Worm (Caenorhabditis elegans) whole organism, L4 larva: ENCODE measurements around the gene slcr-46.3.

Experiments
- F26F4.8 ChIP-seq: fragments of 200-800 bp; sonication (Bioruptor generic); conservative IDR thresholded peaks from 2 replicates; pipeline ENCODE4 v1.3.6; 2022; ENCODE audit warnings: missing genetic modification characterization, missing compliant biosample characterization
- F37D6.2 ChIP-seq: sonication (generic microtip); optimal IDR thresholded peaks from 2 replicates; lab custom pipeline; 2016; ENCODE audit warnings: mild to moderate bottlenecking, missing genetic modification characterization, missing compliant biosample characterization
- T20F7.1 ChIP-seq: fragments of 200-800 bp; sonication (Bioruptor generic); optimal IDR thresholded peaks from 2 replicates; lab custom pipeline; 2018; ENCODE audit warnings: mild to moderate bottlenecking, missing genetic modification characterization, missing compliant biosample characterization
- aly-2 ChIP-seq: sonication (generic microtip); optimal IDR thresholded peaks from 2 replicates; lab custom pipeline; 2018; ENCODE audit warnings: missing biosample characterization, missing genetic modification characterization
- ama-1 ChIP-seq: fragments of 150-350 bp; optimal IDR thresholded peaks from 2 replicates; lab custom pipeline; 2014; ENCODE audit warnings: inconsistent platforms, mixed read lengths
- ceh-32 ChIP-seq: sonication (generic microtip); optimal IDR thresholded peaks from 2 replicates; lab custom pipeline; 2016; ENCODE audit warnings: mild to moderate bottlenecking, missing genetic modification characterization, missing compliant biosample characterization; ENCODE audit not compliant: poor library complexity
- ceh-44 ChIP-seq: fragments of 200-800 bp; sonication (Bioruptor generic); IDR thresholded peaks from 2 replicates; pipeline ENCODE4 v1.3.6; 2022; ENCODE audit warnings: missing genetic modification reagents, missing genetic modification characterization, missing compliant biosample characterization
- ceh-62 ChIP-seq: sonication (generic microtip); optimal IDR thresholded peaks from 2 replicates; lab custom pipeline; 2017; ENCODE audit warnings: missing biosample characterization, missing genetic modification characterization
- daf-16 ChIP-seq, 3 experiments: sonication (generic microtip); optimal IDR thresholded peaks; 2 replicates each; lab custom pipeline; 2016 to 2017; ENCODE audit warnings: missing genetic modification characterization in 3 of 3, missing genetic modification reagents in 3 of 3, mild to moderate bottlenecking in 2 of 3, missing compliant biosample characterization in 2 of 3, missing biosample characterization in 1 of 3, moderate library complexity in 1 of 3
- daf-8 ChIP-seq: fragments of 200-800 bp; sonication (Bioruptor generic); IDR thresholded peaks from 2 replicates; pipeline ENCODE4 v1.3.6; 2022; ENCODE audit warnings: missing genetic modification characterization, missing compliant biosample characterization
- dmd-6 ChIP-seq: fragments of 200-800 bp; sonication (Bioruptor generic); IDR thresholded peaks from 2 replicates; pipeline ENCODE4 v1.3.6; 2022; ENCODE audit warnings: missing genetic modification reagents, missing genetic modification characterization, missing compliant biosample characterization
- duxl-1 ChIP-seq: sonication (generic microtip); optimal IDR thresholded peaks from 2 replicates; lab custom pipeline; 2016; ENCODE audit warnings: mild to moderate bottlenecking, missing genetic modification characterization, moderate library complexity, missing compliant biosample characterization; ENCODE audit not compliant: poor library complexity
- dve-1 ChIP-seq: sonication (generic microtip); optimal IDR thresholded peaks from 2 replicates; lab custom pipeline; 2017; ENCODE audit warnings: antibody characterized with exemption, mild to moderate bottlenecking, missing genetic modification characterization, missing compliant biosample characterization; ENCODE audit not compliant: insufficient read depth
- hlh-11 ChIP-seq: fragments of 200-800 bp; sonication (Bioruptor generic); optimal IDR thresholded peaks from 2 replicates; lab custom pipeline; 2018; ENCODE audit warnings: mild to moderate bottlenecking, missing genetic modification characterization, missing compliant biosample characterization
- lir-3 ChIP-seq: sonication (generic microtip); optimal IDR thresholded peaks from 2 replicates; lab custom pipeline; 2016; ENCODE audit warnings: mild to moderate bottlenecking, missing genetic modification characterization, missing compliant biosample characterization
- madf-5 ChIP-seq, 2 experiments: fragments of 200-800 bp; sonication (Bioruptor generic); IDR thresholded peaks; 2 replicates each; pipeline ENCODE4 v1.3.6; 2022; ENCODE audit warnings: missing compliant biosample characterization in 2 of 2, missing genetic modification characterization in 2 of 2
- nhr-10 ChIP-seq: fragments of 150-350 bp; optimal IDR thresholded peaks from 2 replicates; lab custom pipeline; 2014; ENCODE audit warnings: missing biosample characterization, missing genetic modification characterization
- nhr-25 ChIP-seq: sonication (generic microtip); optimal IDR thresholded peaks from 2 replicates; lab custom pipeline; 2017; ENCODE audit warnings: missing genetic modification characterization, mild to moderate bottlenecking, missing compliant biosample characterization, antibody characterized with exemption, moderate library complexity, borderline replicate concordance; ENCODE audit not compliant: insufficient read depth
- nhr-28 ChIP-seq: fragments of 150-350 bp; optimal IDR thresholded peaks from 2 replicates; lab custom pipeline; 2014; ENCODE audit warnings: missing biosample characterization, missing genetic modification characterization
- nhr-6 ChIP-seq: fragments of 150-350 bp; optimal IDR thresholded peaks from 2 replicates; lab custom pipeline; 2014; ENCODE audit warnings: missing biosample characterization, missing genetic modification characterization
- php-3 ChIP-seq: fragments of 200-800 bp; sonication (Bioruptor generic); IDR thresholded peaks from 2 replicates; pipeline ENCODE4 v1.3.6; 2022; ENCODE audit warnings: missing genetic modification reagents, missing genetic modification characterization, missing compliant biosample characterization
- pqm-1 ChIP-seq: sonication (generic microtip); optimal IDR thresholded peaks from 2 replicates; lab custom pipeline; 2017; ENCODE audit warnings: missing biosample characterization, missing genetic modification characterization
- skn-1 ChIP-seq: fragments of 150-350 bp; optimal IDR thresholded peaks from 2 replicates; lab custom pipeline; 2014; ENCODE audit warnings: missing biosample characterization, missing genetic modification characterization
- tra-1 ChIP-seq: fragments of 200-800 bp; sonication (Bioruptor generic); IDR thresholded peaks from 2 replicates; pipeline ENCODE4 v1.3.6; 2022; ENCODE audit warnings: missing genetic modification reagents, missing genetic modification characterization, missing compliant biosample characterization
- zip-11 ChIP-seq: fragments of 200-800 bp; sonication (Bioruptor generic); IDR thresholded peaks from 2 replicates; pipeline ENCODE4 v1.3.6; 2022; ENCODE audit warnings: missing genetic modification characterization, missing compliant biosample characterization

Gene slcr-46.3

DNA sequence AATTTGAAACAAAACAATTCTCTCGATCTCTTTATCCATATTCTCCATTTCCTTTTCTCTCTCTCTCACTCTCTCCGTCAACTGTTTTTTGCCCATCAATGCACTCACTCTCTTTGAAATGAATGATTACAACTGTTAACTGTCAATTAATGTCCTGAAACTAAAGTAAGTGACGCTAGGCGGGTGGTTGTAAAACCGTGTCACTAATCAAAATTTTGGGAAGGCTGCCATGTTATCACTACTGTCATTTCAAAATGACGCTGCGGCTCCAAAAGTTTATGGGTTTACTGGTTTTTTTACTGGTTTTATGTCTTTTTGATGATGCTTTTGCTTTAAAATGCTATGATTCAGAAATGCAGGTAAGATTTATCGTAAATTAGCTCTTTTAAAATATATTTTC lies 44.7 kb downstream of the slcr-46.3 start, which contains the start of gene ZK287.9 (continued):
- TF ChIP-seq ama-1: no peak
- TF ChIP-seq skn-1: no peak
- peak; percentile 58; the same call in 1 of the 2 replicates for TF ChIP-seq tra-1 (GFP tag; lab: Robert Waterston, UW)
- TF ChIP-seq nhr-6: no peak
- TF ChIP-seq dve-1 (tag; lab: Kevin White, UChicago): no peak
- no peak for TF ChIP-seq daf-8
- TF ChIP-seq F37D6.2 (tag; lab: Kevin White, UChicago): no peak
- TF ChIP-seq lir-3 (tag; lab: Kevin White, UChicago): no peak
- TF ChIP-seq madf-5 (GFP tag; IDR thresholded peaks at IDR 0.05; lab: Robert Waterston, UW): no peak
- TF ChIP-seq ceh-32 (tag; lab: Kevin White, UChicago): no peak
- no peak for TF ChIP-seq ceh-62 (tag; lab: Kevin White, UChicago)

DNA sequence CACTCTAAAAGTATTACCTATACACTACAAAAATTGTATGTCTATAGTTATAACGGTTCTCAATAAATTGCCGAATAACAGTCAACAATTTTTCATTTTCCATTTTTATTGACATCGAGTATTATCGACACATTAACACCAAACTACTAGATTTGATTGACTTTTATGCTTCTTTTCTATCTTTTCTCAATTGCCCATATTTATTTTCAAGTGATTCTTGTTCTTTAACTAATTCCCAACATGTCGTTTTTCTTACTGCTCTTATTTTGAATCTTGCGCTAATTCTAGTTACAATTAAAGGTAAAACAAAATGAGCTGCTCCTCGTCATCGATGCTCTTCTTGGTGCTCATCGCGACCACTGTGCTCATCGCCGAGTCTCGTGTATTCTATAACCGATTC lies 45.9 kb downstream of the slcr-46.3 start, which contains the start of gene cthd-1:
Gene cthd-1 (plus strand): TSS at position 301 of the 400 bp plus-strand sequence.
- TF ChIP-seq duxl-1 (no peak), F26F4.8 (GFP tag; lab: Robert Waterston, UW) (no peak), ceh-44 (no peak), aly-2 (tag; lab: Kevin White, UChicago) (no peak), hlh-11 (no peak), tra-1 (GFP tag; lab: Robert Waterston, UW) (no peak)

DNA sequence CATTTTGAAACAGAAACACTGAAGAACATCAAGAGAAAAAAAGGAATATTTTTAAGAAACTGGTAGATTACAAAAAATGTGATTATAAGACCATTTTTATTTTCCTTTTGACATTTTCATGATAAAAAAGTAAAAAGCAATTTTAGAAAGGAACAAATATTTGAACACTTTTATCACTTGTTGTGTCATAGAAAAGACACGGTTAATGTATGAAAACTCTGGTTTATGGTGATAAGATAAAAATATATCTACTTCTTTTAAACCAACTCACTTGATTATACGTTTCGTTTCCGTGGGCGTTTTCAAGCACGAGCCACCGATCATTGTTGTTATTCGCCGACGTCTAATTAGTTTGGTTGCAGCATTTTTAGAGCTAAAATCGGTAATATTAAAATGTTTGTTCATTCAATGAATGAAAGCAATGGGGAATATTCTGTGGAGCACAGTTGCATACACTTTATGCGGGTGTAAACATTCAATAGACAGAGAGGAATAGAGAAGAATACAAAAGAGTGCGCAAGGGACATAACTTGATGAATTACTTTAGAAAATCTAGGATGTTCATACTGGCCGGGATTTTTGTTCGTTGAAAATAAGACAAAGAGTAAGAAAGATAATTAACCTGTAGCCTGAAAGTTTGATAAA lies 50.6 kb downstream of the slcr-46.3 start, which contains the start of gene sulp-8:
Gene sulp-8 (minus strand): TSS at position 469 of the 645 bp plus-strand sequence.
- no peak for TF ChIP-seq zip-11 (GFP tag; lab: Robert Waterston, UW)
- TF ChIP-seq dve-1 (tag; lab: Kevin White, UChicago): peak; percentile 25
- no peak for TF ChIP-seq F37D6.2 (tag; lab: Kevin White, UChicago)
- no peak for TF ChIP-seq ceh-62 (tag; lab: Kevin White, UChicago)
- peak; percentile 30 for TF ChIP-seq nhr-28 (tag; lab: Kevin White, UChicago)
- TF ChIP-seq nhr-25 (tag; lab: Kevin White, UChicago): no peak
- no peak for TF ChIP-seq dmd-6 (GFP tag; lab: Robert Waterston, UW)
- TF ChIP-seq pqm-1: no peak
- no peak for TF ChIP-seq daf-16 (GFP tag; optimal IDR thresholded peaks at IDR 0.05; lab: Kevin White, UChicago)
- peak; percentile 63 for TF ChIP-seq daf-16 (tag; optimal IDR thresholded peaks at IDR 0.05; lab: Kevin White, UChicago)
- no peak for TF ChIP-seq hlh-11

DNA sequence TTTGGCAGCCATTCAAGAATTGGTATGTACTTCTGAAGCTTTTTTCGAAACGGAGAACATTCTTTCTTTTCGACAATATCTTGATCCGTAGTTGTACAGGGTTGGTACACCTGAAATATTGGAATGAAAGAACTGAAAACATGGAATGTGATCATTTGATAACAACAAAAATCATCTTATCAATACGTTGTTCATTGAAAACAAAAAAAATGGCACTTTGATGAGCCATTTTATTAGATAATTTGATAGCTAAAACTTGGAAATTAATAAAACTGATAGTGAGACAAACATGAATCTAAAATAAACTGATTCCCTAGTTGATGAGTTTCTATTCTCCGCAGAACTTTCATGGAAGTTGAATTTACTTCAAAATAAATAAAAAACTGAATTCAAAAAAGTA lies 51.4 kb downstream of the slcr-46.3 start:
- peak; percentile 56 for TF ChIP-seq dve-1 (tag; lab: Kevin White, UChicago)
- no peak for TF ChIP-seq daf-16 (GFP tag; optimal IDR thresholded peaks at IDR 0.05; lab: Kevin White, UChicago)
- TF ChIP-seq daf-16 (tag; optimal IDR thresholded peaks at IDR 0.05; lab: Kevin White, UChicago): peak; percentile 76
- TF ChIP-seq nhr-10 (tag; lab: Kevin White, UChicago): no peak
- peak; percentile 50 for TF ChIP-seq php-3 (GFP tag; lab: Robert Waterston, UW)
- peak; percentile 30 for TF ChIP-seq pqm-1
- TF ChIP-seq T20F7.1: no peak
